Fruit fly (Drosophila melanogaster) Kc167 (cell line): ENCODE results near the gene wor.

Experiments used
- Myc ChIP-seq: fragments of >200 bp; optimal IDR thresholded peaks from 2 replicates; lab custom pipeline; 2017; ENCODE audit warnings: missing external identifiers
- Sin3A ChIP-seq: fragments of >200 bp; optimal IDR thresholded peaks from 2 replicates; lab custom pipeline; 2018; ENCODE audit warnings: missing external identifiers
- h ChIP-seq: fragments of >200 bp; optimal IDR thresholded peaks from 3 replicates; lab custom pipeline; 2018; ENCODE audit warnings: missing external identifiers
- insv ChIP-seq: fragments of >200 bp; optimal IDR thresholded peaks from 3 replicates; lab custom pipeline; 2018; ENCODE audit warnings: missing external identifiers
- psq ChIP-seq: fragments of >200 bp; optimal IDR thresholded peaks from 2 replicates; lab custom pipeline; 2017; ENCODE audit warnings: missing external identifiers
- ttk ChIP-seq: sonication (Bioruptor generic); optimal IDR thresholded peaks from 2 replicates; lab custom pipeline; 2017; ENCODE audit warnings: missing external identifiers

Gene wor

dm6 chr2L:15386075-15386474 lies 39.3 kb downstream of the wor start:
- no peak for TF ChIP-seq Sin3A (lab: Kevin White, UChicago)
- TF ChIP-seq insv (lab: Kevin White, UChicago) = no peak
- no peak for TF ChIP-seq psq (lab: Kevin White, UChicago)
- TF ChIP-seq ttk (lab: Kevin White, UChicago) = no peak
- TF ChIP-seq Myc (lab: Kevin White, UChicago) = no peak
- TF ChIP-seq h = no peak

dm6 chr2L:15385340-15385739 lies 40.0 kb downstream of the wor start:
- TF ChIP-seq Myc (lab: Kevin White, UChicago) = no peak
- no peak for TF ChIP-seq Sin3A (lab: Kevin White, UChicago)
- TF ChIP-seq h = no peak
- TF ChIP-seq insv (lab: Kevin White, UChicago) = no peak
- TF ChIP-seq psq (lab: Kevin White, UChicago) = no peak
- no peak for TF ChIP-seq ttk (lab: Kevin White, UChicago)

- TF ChIP-seq Myc (lab: Kevin White, UChicago) (no peak), h (no peak), ttk (lab: Kevin White, UChicago) (no peak), Sin3A (lab: Kevin White, UChicago) (no peak), psq (lab: Kevin White, UChicago) (no peak), insv (lab: Kevin White, UChicago) (no peak)
Measured at dm6 chr2L:15383026-15383575, 42.3 kb downstream of the wor start.
